Worm (Caenorhabditis elegans) whole organism, late embryonic: ENCODE results near the gene col-41.

Source experiments
- C08G9.2 ChIP-seq: sonication (generic microtip); optimal IDR thresholded peaks from 2 replicates; lab custom pipeline; 2016; ENCODE audit warnings: mild to moderate bottlenecking, missing genetic modification characterization, moderate library complexity, missing compliant biosample characterization
- C38D4.7 ChIP-seq: fragments of 200-800 bp; sonication (Bioruptor generic); optimal IDR thresholded peaks from 2 replicates; lab custom pipeline; 2018; ENCODE audit warnings: mild to moderate bottlenecking, missing genetic modification characterization, moderate library complexity, missing compliant biosample characterization
- F13H6.1 ChIP-seq: sonication (generic microtip); optimal IDR thresholded peaks from 2 replicates; lab custom pipeline; 2016; ENCODE audit warnings: missing genetic modification characterization, missing compliant biosample characterization
- K02D7.2 ChIP-seq: sonication (generic microtip); optimal IDR thresholded peaks from 2 replicates; lab custom pipeline; 2017; ENCODE audit warnings: mild to moderate bottlenecking, missing genetic modification characterization, missing compliant biosample characterization
- K09A11.1 ChIP-seq: sonication (generic microtip); optimal IDR thresholded peaks from 2 replicates; lab custom pipeline; 2017; ENCODE audit warnings: antibody characterized with exemption, mild to moderate bottlenecking, missing genetic modification characterization, missing compliant biosample characterization; ENCODE audit not compliant: insufficient read depth
- Y22D7AL.16 ChIP-seq: sonication (generic microtip); optimal IDR thresholded peaks from 2 replicates; lab custom pipeline; 2016; ENCODE audit warnings: missing genetic modification characterization, missing compliant biosample characterization
- ahr-1 ChIP-seq: sonication (generic microtip); optimal IDR thresholded peaks from 2 replicates; lab custom pipeline; 2016; ENCODE audit warnings: missing genetic modification characterization, missing compliant biosample characterization
- ama-1 ChIP-seq: fragments of 150-350 bp; optimal IDR thresholded peaks from 2 replicates; lab custom pipeline; 2014
- ceh-14 ChIP-seq: sonication (generic microtip); optimal IDR thresholded peaks from 2 replicates; lab custom pipeline; 2016; ENCODE audit warnings: missing genotype, missing genetic modification characterization, missing compliant biosample characterization
- ceh-18 ChIP-seq: sonication (generic microtip); optimal IDR thresholded peaks from 2 replicates; lab custom pipeline; 2016; ENCODE audit warnings: missing genetic modification characterization, missing compliant biosample characterization
- ceh-19 ChIP-seq: fragments of 200-800 bp; sonication (Bioruptor generic); optimal IDR thresholded peaks from 2 replicates; lab custom pipeline; 2018; ENCODE audit warnings: mild to moderate bottlenecking, missing genetic modification characterization, missing compliant biosample characterization
- ceh-2 ChIP-seq: sonication (generic microtip); optimal IDR thresholded peaks from 2 replicates; lab custom pipeline; 2016; ENCODE audit warnings: missing genotype, missing genetic modification characterization, missing compliant biosample characterization
- ceh-31 ChIP-seq: sonication (generic microtip); optimal IDR thresholded peaks from 2 replicates; lab custom pipeline; 2016; ENCODE audit warnings: missing genetic modification characterization, missing compliant biosample characterization
- ceh-34 ChIP-seq: sonication (generic microtip); optimal IDR thresholded peaks from 2 replicates; lab custom pipeline; 2016; ENCODE audit warnings: mild to moderate bottlenecking, missing genetic modification characterization, missing compliant biosample characterization
- ceh-45 ChIP-seq: fragments of 200-800 bp; sonication (Bioruptor generic); IDR thresholded peaks from 2 replicates; pipeline ENCODE4 v1.3.6; 2022; ENCODE audit warnings: missing genetic modification reagents, missing genetic modification characterization, missing compliant biosample characterization
- ceh-6 ChIP-seq: fragments of 200-800 bp; sonication (Bioruptor generic); optimal IDR thresholded peaks from 2 replicates; lab custom pipeline; 2018; ENCODE audit warnings: mild to moderate bottlenecking, missing genetic modification characterization, missing compliant biosample characterization
- dmd-4 ChIP-seq: sonication (generic microtip); optimal IDR thresholded peaks from 2 replicates; lab custom pipeline; 2016; ENCODE audit warnings: borderline replicate concordance, missing genetic modification characterization, missing compliant biosample characterization
- dve-1 ChIP-seq: sonication (generic microtip); optimal IDR thresholded peaks from 2 replicates; lab custom pipeline; 2017; ENCODE audit warnings: antibody characterized with exemption, mild to moderate bottlenecking, missing genetic modification characterization, missing compliant biosample characterization
- elt-2 ChIP-seq: sonication (generic microtip); optimal IDR thresholded peaks from 2 replicates; lab custom pipeline; 2016; ENCODE audit warnings: missing genetic modification reagents, missing genetic modification characterization, missing compliant biosample characterization
- ets-4 ChIP-seq: sonication (generic microtip); optimal IDR thresholded peaks from 2 replicates; lab custom pipeline; 2016; ENCODE audit warnings: missing genetic modification characterization, missing compliant biosample characterization
- fax-1 ChIP-seq: sonication (generic microtip); optimal IDR thresholded peaks from 2 replicates; lab custom pipeline; 2016; ENCODE audit warnings: missing genotype, missing genetic modification characterization, missing compliant biosample characterization
- fkh-10 ChIP-seq: fragments of 150-350 bp; optimal IDR thresholded peaks from 2 replicates; lab custom pipeline; 2014; ENCODE audit warnings: missing biosample characterization, missing genetic modification reagents, missing genetic modification characterization
- fkh-6 ChIP-seq: sonication (generic microtip); optimal IDR thresholded peaks from 2 replicates; lab custom pipeline; 2016; ENCODE audit warnings: missing genetic modification characterization, missing compliant biosample characterization
- gmeb-2 ChIP-seq: sonication (generic microtip); optimal IDR thresholded peaks from 2 replicates; lab custom pipeline; 2016; ENCODE audit warnings: missing genetic modification characterization, inconsistent platforms, missing compliant biosample characterization
- hlh-13 ChIP-seq: fragments of 200-800 bp; sonication (Bioruptor generic); optimal IDR thresholded peaks from 2 replicates; lab custom pipeline; 2018; ENCODE audit warnings: mild to moderate bottlenecking, missing genetic modification characterization, missing compliant biosample characterization
- hlh-15 ChIP-seq: sonication (generic microtip); optimal IDR thresholded peaks from 2 replicates; lab custom pipeline; 2016; ENCODE audit warnings: missing genetic modification characterization, missing compliant biosample characterization
- hlh-6 ChIP-seq: sonication (generic microtip); optimal IDR thresholded peaks from 2 replicates; lab custom pipeline; 2016; ENCODE audit warnings: missing genotype, missing genetic modification characterization, missing compliant biosample characterization
- hlh-8 ChIP-seq: sonication (generic microtip); optimal IDR thresholded peaks from 2 replicates; lab custom pipeline; 2016; ENCODE audit warnings: missing genotype, missing genetic modification characterization, missing compliant biosample characterization
- nhr-232 ChIP-seq: sonication (generic microtip); optimal IDR thresholded peaks from 2 replicates; lab custom pipeline; 2016; ENCODE audit warnings: missing genetic modification characterization, missing compliant biosample characterization
- npax-4 ChIP-seq: sonication (generic microtip); optimal IDR thresholded peaks from 2 replicates; lab custom pipeline; 2016; ENCODE audit warnings: missing genetic modification characterization, missing compliant biosample characterization
- odd-2 ChIP-seq: sonication (generic microtip); optimal IDR thresholded peaks from 2 replicates; lab custom pipeline; 2017; ENCODE audit warnings: antibody characterized with exemption, mild to moderate bottlenecking, missing genetic modification characterization, missing compliant biosample characterization
- pag-3 ChIP-seq: sonication (generic microtip); optimal IDR thresholded peaks from 2 replicates; lab custom pipeline; 2016; ENCODE audit warnings: missing compliant biosample characterization, missing genetic modification characterization, borderline replicate concordance
- pat-9 ChIP-seq: fragments of 200-800 bp; sonication (Bioruptor generic); optimal IDR thresholded peaks from 2 replicates; lab custom pipeline; 2018; ENCODE audit warnings: mild to moderate bottlenecking, missing genetic modification characterization, moderate library complexity, missing compliant biosample characterization
- pha-2 ChIP-seq: sonication (generic microtip); optimal IDR thresholded peaks from 2 replicates; lab custom pipeline; 2017; ENCODE audit warnings: mild to moderate bottlenecking, missing genetic modification characterization, missing compliant biosample characterization
- pha-4 ChIP-seq: fragments of 150-350 bp; optimal IDR thresholded peaks from 2 replicates; lab custom pipeline; 2018; ENCODE audit warnings: missing biosample characterization, missing genetic modification reagents, missing genetic modification characterization
- pros-1 ChIP-seq: fragments of 150-350 bp; optimal IDR thresholded peaks from 2 replicates; lab custom pipeline; 2014; ENCODE audit warnings: missing biosample characterization, missing genetic modification reagents, missing genetic modification characterization
- ref-2 ChIP-seq: sonication (generic microtip); optimal IDR thresholded peaks from 2 replicates; lab custom pipeline; 2016; ENCODE audit warnings: missing genetic modification characterization, missing compliant biosample characterization
- sdc-2 ChIP-seq: sonication (generic microtip); optimal IDR thresholded peaks from 2 replicates; lab custom pipeline; 2016; ENCODE audit warnings: missing genotype, missing genetic modification characterization, missing compliant biosample characterization
- sox-4 ChIP-seq: sonication (generic microtip); optimal IDR thresholded peaks from 2 replicates; lab custom pipeline; 2017; ENCODE audit warnings: mild to moderate bottlenecking, missing genetic modification characterization, inconsistent platforms, missing compliant biosample characterization
- syd-9 ChIP-seq: sonication (generic microtip); optimal IDR thresholded peaks from 2 replicates; lab custom pipeline; 2016; ENCODE audit warnings: mild to moderate bottlenecking, missing genetic modification characterization, moderate library complexity, missing compliant biosample characterization
- tbx-2 ChIP-seq: sonication (generic microtip); optimal IDR thresholded peaks from 2 replicates; lab custom pipeline; 2016; ENCODE audit warnings: missing genetic modification characterization, missing compliant biosample characterization
- tbx-7 ChIP-seq: sonication (generic microtip); optimal IDR thresholded peaks from 2 replicates; lab custom pipeline; 2016; ENCODE audit warnings: missing genotype, missing genetic modification characterization, missing compliant biosample characterization
- ttx-3 ChIP-seq: sonication (generic microtip); optimal IDR thresholded peaks from 2 replicates; lab custom pipeline; 2016; ENCODE audit warnings: missing genetic modification reagents, missing genetic modification characterization, missing compliant biosample characterization
- unc-42 ChIP-seq: sonication (generic microtip); optimal IDR thresholded peaks from 2 replicates; lab custom pipeline; 2016; ENCODE audit warnings: missing genotype, missing genetic modification characterization, missing compliant biosample characterization
- unc-86 ChIP-seq: sonication (generic microtip); optimal IDR thresholded peaks from 2 replicates; lab custom pipeline; 2016; ENCODE audit warnings: missing genetic modification characterization, missing compliant biosample characterization
- ztf-16 ChIP-seq: sonication (generic microtip); optimal IDR thresholded peaks from 2 replicates; lab custom pipeline; 2017; ENCODE audit warnings: missing genetic modification characterization, missing compliant biosample characterization

The col-41 gene

DNA sequence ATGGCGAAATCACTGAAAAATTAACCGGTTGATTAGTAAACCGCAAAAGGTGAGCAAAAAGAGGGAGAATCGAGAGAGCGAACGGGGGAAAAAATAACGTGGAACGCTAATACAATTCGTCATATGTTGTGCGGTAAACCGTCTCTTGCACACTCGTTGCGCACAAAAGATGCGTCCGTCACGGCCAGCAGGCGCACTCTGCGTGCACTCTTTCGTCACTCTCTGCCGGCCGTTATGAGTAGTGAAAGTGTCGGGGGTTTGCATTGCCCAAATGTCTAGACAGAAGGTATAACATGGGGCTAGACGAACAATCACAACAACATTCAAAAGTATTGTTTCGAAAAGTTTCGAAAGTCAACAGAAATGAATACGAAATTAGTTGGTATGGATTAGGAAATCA lies 5.2 kb upstream of the col-41 start, which contains the start of gene pkhm-2 (continued):
- TF ChIP-seq sox-4 (tag; lab: Kevin White, UChicago) (peak; percentile 33), F13H6.1 (peak; percentile 34), sdc-2 (tag; lab: Kevin White, UChicago) (peak; percentile 78), K02D7.2 (tag; lab: Kevin White, UChicago) (no peak), unc-42 (tag; lab: Kevin White, UChicago) (peak; percentile 49), ceh-34 (peak; percentile 75), ceh-6 (peak; percentile 31), tbx-2 (tag; lab: Kevin White, UChicago) (peak; percentile 73), fkh-6 (tag; lab: Kevin White, UChicago) (no peak), ztf-16 (tag; lab: Kevin White, UChicago) (peak; percentile 62), nhr-232 (tag; lab: Kevin White, UChicago) (peak; percentile 40), dmd-4 (tag; lab: Kevin White, UChicago) (peak; percentile 36), pros-1 (no peak), tbx-7 (tag; lab: Kevin White, UChicago) (no peak), npax-4 (tag; lab: Kevin White, UChicago) (no peak), ceh-18 (peak; percentile 80), elt-2 (tag; lab: Kevin White, UChicago) (peak; percentile 62), pat-9 (peak; percentile 28), hlh-8 (tag; lab: Kevin White, UChicago) (no peak), ahr-1 (peak; percentile 7), ceh-45 (GFP tag; lab: Robert Waterston, UW) (no peak; the same call in 1 of the 2 replicates), unc-86 (tag; lab: Kevin White, UChicago) (no peak), K09A11.1 (tag; lab: Kevin White, UChicago) (peak; percentile 27), gmeb-2 (tag; lab: Kevin White, UChicago) (peak; percentile 38), pag-3 (tag; lab: Kevin White, UChicago) (no peak), ceh-2 (tag; lab: Kevin White, UChicago) (peak; percentile 18)

DNA sequence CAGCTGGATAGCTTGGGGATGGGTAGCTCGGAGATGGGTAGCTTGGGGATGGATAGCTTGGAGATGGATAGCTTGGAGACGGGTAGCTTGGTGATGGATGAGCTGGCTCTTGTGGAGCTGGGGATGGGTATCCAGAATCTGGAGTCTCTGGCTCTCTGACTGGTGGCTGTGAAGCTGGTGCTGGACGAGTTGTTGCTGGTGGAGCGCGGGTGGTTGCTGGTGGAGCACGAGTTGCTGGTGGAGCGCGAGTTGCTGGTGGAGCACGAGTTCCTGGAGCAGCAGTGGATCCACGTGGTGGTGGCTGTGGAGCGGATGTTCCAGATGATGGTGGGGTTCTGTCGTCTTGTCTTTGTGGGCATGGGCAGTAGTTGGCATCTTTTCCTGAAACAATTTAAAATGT lies 1.1 kb downstream of the col-41 start:
- TF ChIP-seq hlh-15 (tag; lab: Kevin White, UChicago) (no peak), ceh-14 (tag; lab: Kevin White, UChicago) (no peak), hlh-6 (tag; lab: Kevin White, UChicago) (no peak), ahr-1 (no peak), pha-2 (tag; lab: Kevin White, UChicago) (no peak), C38D4.7 (GFP tag; lab: Kevin White, UChicago) (no peak), ceh-18 (no peak), ref-2 (no peak), ama-1 (lab: Kevin White, UChicago) (no peak), sdc-2 (tag; lab: Kevin White, UChicago) (no peak), ztf-16 (tag; lab: Kevin White, UChicago) (no peak), npax-4 (tag; lab: Kevin White, UChicago) (no peak), nhr-232 (tag; lab: Kevin White, UChicago) (no peak), K09A11.1 (tag; lab: Kevin White, UChicago) (no peak)
- TF ChIP-seq, all 69 proteins: peak for 0

DNA sequence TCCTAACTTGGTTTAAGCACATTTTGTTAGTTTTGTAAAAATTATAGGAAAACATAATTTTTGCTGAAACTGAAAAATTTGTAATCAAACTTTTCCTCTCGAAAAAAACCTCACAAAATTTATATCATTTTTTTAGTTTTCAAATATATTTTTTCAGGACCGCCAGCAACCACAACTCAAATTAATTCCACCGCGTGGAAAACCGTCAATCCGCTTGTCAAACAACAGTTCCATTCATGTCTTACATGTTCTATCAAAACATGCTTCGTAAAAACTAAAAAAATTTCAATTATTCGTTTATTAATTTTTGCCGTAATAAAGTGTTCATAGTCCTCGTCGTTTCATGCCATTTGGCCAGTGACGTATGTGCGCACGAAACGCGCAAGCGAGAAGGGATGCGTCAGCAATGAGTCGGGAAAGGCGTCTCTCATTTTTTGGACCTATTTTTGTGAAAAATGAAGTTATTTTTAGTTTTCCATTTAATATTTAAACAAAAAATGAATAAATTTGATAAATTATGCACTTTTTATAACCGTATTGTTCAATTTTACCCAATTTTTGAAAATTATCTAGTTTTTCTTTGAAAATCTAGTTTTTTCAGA lies 2.9 kb downstream of the col-41 start, which contains the start of gene ucr-2.2:
ucr-2.2 (plus strand) TSS at position 602 of the 602 bp plus-strand sequence.
- TF ChIP-seq elt-2 (tag; lab: Kevin White, UChicago) (no peak), ceh-31 (no peak), ets-4 (tag; lab: Kevin White, UChicago) (peak; percentile 8), ttx-3 (tag; lab: Kevin White, UChicago) (no peak), dve-1 (tag; lab: Kevin White, UChicago) (no peak), syd-9 (no peak), Y22D7AL.16 (tag; lab: Kevin White, UChicago) (no peak), fkh-6 (tag; lab: Kevin White, UChicago) (no peak), unc-42 (tag; lab: Kevin White, UChicago) (peak; percentile 33), hlh-13 (GFP tag; lab: Kevin White, UChicago) (no peak), tbx-2 (tag; lab: Kevin White, UChicago) (peak; percentile 45), ceh-19 (GFP tag; lab: Kevin White, UChicago) (no peak), nhr-232 (tag; lab: Kevin White, UChicago) (no peak), ceh-6 (peak; percentile 11), fkh-10 (GFP tag; lab: Kevin White, UChicago) (no peak), pros-1 (no peak), sdc-2 (tag; lab: Kevin White, UChicago) (peak; percentile 22), fax-1 (tag; lab: Kevin White, UChicago) (no peak), C08G9.2 (tag; lab: Kevin White, UChicago) (no peak), ceh-45 (GFP tag; lab: Robert Waterston, UW) (no peak), ceh-18 (peak; percentile 45), sox-4 (tag; lab: Kevin White, UChicago) (peak; percentile 29), pha-4 (tag; lab: Kevin White, UChicago) (no peak), odd-2 (tag; lab: Kevin White, UChicago) (no peak), ama-1 (lab: Kevin White, UChicago) (no peak), pat-9 (peak; percentile 39), pag-3 (tag; lab: Kevin White, UChicago) (no peak)
